Worm (Caenorhabditis elegans) whole organism, early embryonic: ENCODE data around the gene F40G9.8.

Source experiments
- aly-1 ChIP-seq: sonication (generic microtip); optimal IDR thresholded peaks from 2 replicates; lab custom pipeline; 2016; ENCODE audit warnings: missing genetic modification characterization, missing compliant biosample characterization
- ama-1 ChIP-seq: fragments of 150-350 bp; optimal IDR thresholded peaks from 2 replicates; lab custom pipeline; 2014
- ceh-36 ChIP-seq: sonication (generic microtip); optimal IDR thresholded peaks from 2 replicates; lab custom pipeline; 2016; ENCODE audit warnings: missing genetic modification characterization, inconsistent platforms, missing compliant biosample characterization
- flt-1 ChIP-seq: fragments of 200-800 bp; sonication (Bioruptor generic); IDR thresholded peaks from 2 replicates; pipeline ENCODE4 v1.3.6; 2022; ENCODE audit warnings: missing genetic modification characterization, missing compliant biosample characterization
- hmbx-1 ChIP-seq: sonication (generic microtip); optimal IDR thresholded peaks from 2 replicates; lab custom pipeline; 2016; ENCODE audit warnings: mild to moderate bottlenecking, missing genetic modification characterization, missing compliant biosample characterization
- hnd-1 ChIP-seq: sonication (generic microtip); optimal IDR thresholded peaks from 2 replicates; lab custom pipeline; 2016; ENCODE audit warnings: missing genetic modification characterization, missing compliant biosample characterization
- scrt-1 ChIP-seq: fragments of 200-800 bp; sonication (Bioruptor generic); IDR thresholded peaks from 2 replicates; pipeline ENCODE4 v1.3.6; 2022; ENCODE audit warnings: missing genetic modification characterization, missing compliant biosample characterization
- sea-1 ChIP-seq: fragments of 200-800 bp; sonication (Bioruptor generic); conservative IDR thresholded peaks from 2 replicates; pipeline ENCODE4 v1.3.6; 2022; ENCODE audit warnings: missing genetic modification characterization, missing compliant biosample characterization
- tbx-11 ChIP-seq: fragments of 200-800 bp; sonication (Bioruptor generic); IDR thresholded peaks from 2 replicates; pipeline ENCODE4 v1.3.6; 2022; ENCODE audit warnings: missing genetic modification characterization, missing compliant biosample characterization

- TF ChIP-seq ama-1 (lab: Kevin White, UChicago) (peak; percentile 91), hmbx-1 (tag; lab: Kevin White, UChicago) (no peak), tbx-11 (GFP tag; lab: Robert Waterston, UW) (no peak), scrt-1 (no peak), ceh-36 (no peak), hnd-1 (no peak), flt-1 (GFP tag; lab: Robert Waterston, UW) (no peak), sea-1 (GFP tag; lab: Robert Waterston, UW) (peak; percentile 67; the same call in 1 of the 2 replicates), aly-1 (tag; lab: Kevin White, UChicago) (no peak)
Measured at ce11 chrIII:178126-178525, 13.5 kb upstream of the F40G9.8 start.
